Fruit fly (Drosophila melanogaster) Kc167 (cell line): Measurements from ENCODE around the gene Tbc1d8-9.

Experiments used
- Myc ChIP-seq: fragments of >200 bp; optimal IDR thresholded peaks from 2 replicates; lab custom pipeline; 2017; ENCODE audit warnings: missing external identifiers
- Sin3A ChIP-seq: fragments of >200 bp; optimal IDR thresholded peaks from 2 replicates; lab custom pipeline; 2018; ENCODE audit warnings: missing external identifiers
- h ChIP-seq: fragments of >200 bp; optimal IDR thresholded peaks from 3 replicates; lab custom pipeline; 2018; ENCODE audit warnings: missing external identifiers
- insv ChIP-seq: fragments of >200 bp; optimal IDR thresholded peaks from 3 replicates; lab custom pipeline; 2018; ENCODE audit warnings: missing external identifiers
- psq ChIP-seq: fragments of >200 bp; optimal IDR thresholded peaks from 2 replicates; lab custom pipeline; 2017; ENCODE audit warnings: missing external identifiers
- ttk ChIP-seq: sonication (Bioruptor generic); optimal IDR thresholded peaks from 2 replicates; lab custom pipeline; 2017; ENCODE audit warnings: missing external identifiers

Gene Tbc1d8-9

dm6 chr3L:21319957-21320356, 23.6 kb downstream of the Tbc1d8-9 start:
- no peak for TF ChIP-seq ttk (lab: Kevin White, UChicago)
- TF ChIP-seq psq (lab: Kevin White, UChicago): no peak
- TF ChIP-seq insv (lab: Kevin White, UChicago): no peak
- no peak for TF ChIP-seq Sin3A (lab: Kevin White, UChicago)
- TF ChIP-seq Myc (lab: Kevin White, UChicago): no peak
- no peak for TF ChIP-seq h (lab: Kevin White, UChicago)

- no peak for TF ChIP-seq insv (lab: Kevin White, UChicago)
- TF ChIP-seq ttk (lab: Kevin White, UChicago): no peak
- no peak for TF ChIP-seq psq (lab: Kevin White, UChicago)
- no peak for TF ChIP-seq Sin3A (lab: Kevin White, UChicago)
- no peak for TF ChIP-seq Myc (lab: Kevin White, UChicago)
Measured at dm6 chr3L:21319313-21319907, 24.1 kb downstream of the Tbc1d8-9 start.

- TF ChIP-seq psq (lab: Kevin White, UChicago): no peak
- no peak for TF ChIP-seq ttk (lab: Kevin White, UChicago)
- TF ChIP-seq insv (lab: Kevin White, UChicago): no peak
- TF ChIP-seq Sin3A (lab: Kevin White, UChicago): no peak
- TF ChIP-seq h (lab: Kevin White, UChicago): no peak
- TF ChIP-seq Myc (lab: Kevin White, UChicago): no peak
Measured at dm6 chr3L:21318474-21318873, 25.0 kb downstream of the Tbc1d8-9 start, which contains the start of gene Rab26. TSS of gene Rab26 (plus strand) at chr3L:21318774.

dm6 chr3L:21317416-21318259, 25.9 kb downstream of the Tbc1d8-9 start, which contains the start of gene Pc:
TSS of gene Pc (minus strand) at chr3L:21318020.
- TF ChIP-seq ttk (lab: Kevin White, UChicago) (no peak), Myc (lab: Kevin White, UChicago) (no peak), psq (lab: Kevin White, UChicago) (no peak), h (lab: Kevin White, UChicago) (no peak), insv (lab: Kevin White, UChicago) (no peak)

- no peak for TF ChIP-seq psq (lab: Kevin White, UChicago)
Measured at dm6 chr3L:21304400-21304799, 39.1 kb downstream of the Tbc1d8-9 start, which contains the start of the genes CG11309 and CG7632. TSS of gene CG11309 (minus strand) at chr3L:21304658. TSS of gene CG7632 (plus strand) at chr3L:21304697.

dm6 chr3L:21303659-21304058, 39.9 kb downstream of the Tbc1d8-9 start:
- TF ChIP-seq Myc (lab: Kevin White, UChicago): no peak
- no peak for TF ChIP-seq psq (lab: Kevin White, UChicago)
- TF ChIP-seq h (lab: Kevin White, UChicago): no peak
- TF ChIP-seq Sin3A (lab: Kevin White, UChicago): no peak
- TF ChIP-seq ttk (lab: Kevin White, UChicago): no peak
- no peak for TF ChIP-seq insv (lab: Kevin White, UChicago)

dm6 chr3L:21302493-21302892, 41.0 kb downstream of the Tbc1d8-9 start:
- no peak for TF ChIP-seq psq (lab: Kevin White, UChicago)
- no peak for TF ChIP-seq insv (lab: Kevin White, UChicago)
- TF ChIP-seq Sin3A (lab: Kevin White, UChicago): no peak
- no peak for TF ChIP-seq h (lab: Kevin White, UChicago)
- no peak for TF ChIP-seq ttk (lab: Kevin White, UChicago)
- no peak for TF ChIP-seq Myc (lab: Kevin White, UChicago)

- no peak for TF ChIP-seq ttk (lab: Kevin White, UChicago)
- no peak for TF ChIP-seq h (lab: Kevin White, UChicago)
- TF ChIP-seq psq (lab: Kevin White, UChicago): no peak
- no peak for TF ChIP-seq Myc (lab: Kevin White, UChicago)
- TF ChIP-seq Sin3A (lab: Kevin White, UChicago): no peak
- TF ChIP-seq insv (lab: Kevin White, UChicago): no peak
Measured at dm6 chr3L:21301737-21302487, 41.6 kb downstream of the Tbc1d8-9 start.

dm6 chr3L:21300280-21300679, 43.2 kb downstream of the Tbc1d8-9 start, which contains the start of gene Cpr78Cc:
TSS of gene Cpr78Cc (plus strand) at chr3L:21300580.
- TF ChIP-seq Sin3A (lab: Kevin White, UChicago) (no peak), Myc (lab: Kevin White, UChicago) (no peak), ttk (lab: Kevin White, UChicago) (no peak), psq (lab: Kevin White, UChicago) (no peak), h (lab: Kevin White, UChicago) (no peak)

dm6 chr3L:21299203-21299602, 44.3 kb downstream of the Tbc1d8-9 start:
- TF ChIP-seq ttk (lab: Kevin White, UChicago) (no peak), Sin3A (lab: Kevin White, UChicago) (no peak), psq (lab: Kevin White, UChicago) (no peak), Myc (lab: Kevin White, UChicago) (no peak)

dm6 chr3L:21298375-21298774, 45.1 kb downstream of the Tbc1d8-9 start, which contains the start of gene CG43702:
TSS of gene CG43702 (plus strand) at chr3L:21298675.
- no peak for TF ChIP-seq insv (lab: Kevin White, UChicago)
- no peak for TF ChIP-seq Myc (lab: Kevin White, UChicago)
- TF ChIP-seq Sin3A (lab: Kevin White, UChicago): no peak
- no peak for TF ChIP-seq h (lab: Kevin White, UChicago)
- TF ChIP-seq ttk (lab: Kevin White, UChicago): no peak
- no peak for TF ChIP-seq psq (lab: Kevin White, UChicago)
